Fruit fly (Drosophila melanogaster): Measurements from ENCODE around the gene TTLL4B.
A peak's percentile ranks its signal among the peaks of the same experiment; 100 is the strongest.

The TTLL4B gene

dm6 chr2L:3862437-3863041 lies at the start of gene TTLL4B:
Gene TTLL4B, plus strand, starts transcription at chr2L:3862668.
- TF ChIP-seq esn (GFP tag; optimal IDR thresholded peaks at IDR 0.05) (peak; percentile 24), CG9139 (GFP tag; optimal IDR thresholded peaks at IDR 0.05) (no peak), net (GFP tag; optimal IDR thresholded peaks at IDR 0.05) (no peak), CG6276 (GFP tag; optimal IDR thresholded peaks at IDR 0.05) (peak; percentile 98), Sox14 (GFP tag; optimal IDR thresholded peaks at IDR 0.05) (no peak)

DNA sequence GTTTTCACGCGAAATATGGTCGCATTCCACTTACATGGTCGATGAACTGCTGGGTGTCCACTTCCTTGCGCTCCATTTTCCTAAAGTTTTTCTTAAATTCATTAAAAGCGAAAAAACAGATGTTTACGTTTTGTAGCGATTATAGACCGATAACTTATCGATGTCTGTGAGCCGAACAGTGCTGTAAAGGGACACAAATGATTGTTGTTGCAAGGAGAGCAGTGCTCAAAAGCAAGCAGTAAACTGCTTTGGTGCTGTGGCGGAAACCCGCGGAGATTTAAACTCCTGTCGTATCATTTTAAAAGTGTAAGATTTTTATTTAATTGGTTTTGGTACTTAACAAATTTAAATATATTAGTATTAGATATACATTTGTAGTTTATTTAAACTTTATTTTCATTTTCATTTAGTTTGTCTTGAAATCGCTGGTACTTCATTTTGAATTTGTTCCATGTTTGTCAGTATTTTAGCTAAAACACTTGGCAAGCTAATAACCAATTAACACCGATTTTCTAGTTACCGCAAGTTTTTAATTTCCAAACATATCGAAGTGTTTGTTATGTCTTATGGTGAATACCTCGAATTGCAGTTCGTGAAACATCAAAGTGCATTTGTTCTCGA lies 49.1 kb upstream of the TTLL4B start, which contains the start of gene CG3407:
Gene CG3407, minus strand, starts transcription at position 156 of the 621 bp plus-strand sequence.
- TF ChIP-seq CG16779 (tag; optimal IDR thresholded peaks at IDR 0.05) (no peak), Smox (GFP tag; optimal IDR thresholded peaks at IDR 0.05) (no peak), CG32006 (GFP tag; optimal IDR thresholded peaks at IDR 0.05) (no peak), net (GFP tag; optimal IDR thresholded peaks at IDR 0.05) (no peak), Ets21C (GFP tag; optimal IDR thresholded peaks at IDR 0.05) (no peak), fd59A (GFP tag; optimal IDR thresholded peaks at IDR 0.05) (peak; percentile 19), fkh (GFP tag; optimal IDR thresholded peaks at IDR 0.05) (peak; percentile 53), achi (GFP tag; optimal IDR thresholded peaks at IDR 0.05) (no peak), CG10631 (GFP tag; optimal IDR thresholded peaks at IDR 0.05) (no peak), CG9139 (GFP tag; optimal IDR thresholded peaks at IDR 0.05) (no peak), fd85E (GFP tag; optimal IDR thresholded peaks at IDR 0.05) (no peak), lz (GFP tag; optimal IDR thresholded peaks at IDR 0.05) (peak; percentile 16), CG6276 (GFP tag; optimal IDR thresholded peaks at IDR 0.05) (no peak), CG31627 (GFP tag; optimal IDR thresholded peaks at IDR 0.05) (peak; percentile 33), CG3032 (tag; optimal IDR thresholded peaks at IDR 0.05) (no peak), cyc (GFP tag; optimal IDR thresholded peaks at IDR 0.05) (peak; percentile 24), esn (GFP tag; optimal IDR thresholded peaks at IDR 0.05) (peak; percentile 53)

dm6 chr2L:3814163-3814562 lies 48.3 kb upstream of the TTLL4B start:
- TF ChIP-seq CG11902 (GFP tag; optimal IDR thresholded peaks at IDR 0.05) (no peak), net (GFP tag; optimal IDR thresholded peaks at IDR 0.05) (no peak), cyc (GFP tag; optimal IDR thresholded peaks at IDR 0.05) (no peak)

dm6 chr2L:3818903-3819302 lies 43.6 kb upstream of the TTLL4B start:
- TF ChIP-seq salr (GFP tag; optimal IDR thresholded peaks at IDR 0.05) (no peak), CG8119 (GFP tag; IDR thresholded peaks at IDR 0.05) (no peak), fd59A (GFP tag; optimal IDR thresholded peaks at IDR 0.05) (no peak), CG11762 (GFP tag; optimal IDR thresholded peaks at IDR 0.05; ENCODE audit: insufficient read depth) (no peak), acj6 (GFP tag; optimal IDR thresholded peaks at IDR 0.05) (no peak), spab (GFP tag; optimal IDR thresholded peaks at IDR 0.05) (no peak), CG6792 (GFP tag; optimal IDR thresholded peaks at IDR 0.05) (no peak), fd85E (GFP tag; optimal IDR thresholded peaks at IDR 0.05) (no peak), CG9139 (GFP tag; optimal IDR thresholded peaks at IDR 0.05) (no peak), CG16779 (tag; optimal IDR thresholded peaks at IDR 0.05) (no peak), Eip93F (GFP tag; optimal IDR thresholded peaks at IDR 0.05) (no peak), CG34406 (GFP tag; optimal IDR thresholded peaks at IDR 0.05) (no peak), CG31627 (GFP tag; optimal IDR thresholded peaks at IDR 0.05) (no peak), CG1621 (tag; optimal IDR thresholded peaks at IDR 0.05) (no peak), CG4318 (GFP tag; optimal IDR thresholded peaks at IDR 0.05) (no peak), Blimp-1 (GFP tag; optimal IDR thresholded peaks at IDR 0.05) (no peak)

DNA sequence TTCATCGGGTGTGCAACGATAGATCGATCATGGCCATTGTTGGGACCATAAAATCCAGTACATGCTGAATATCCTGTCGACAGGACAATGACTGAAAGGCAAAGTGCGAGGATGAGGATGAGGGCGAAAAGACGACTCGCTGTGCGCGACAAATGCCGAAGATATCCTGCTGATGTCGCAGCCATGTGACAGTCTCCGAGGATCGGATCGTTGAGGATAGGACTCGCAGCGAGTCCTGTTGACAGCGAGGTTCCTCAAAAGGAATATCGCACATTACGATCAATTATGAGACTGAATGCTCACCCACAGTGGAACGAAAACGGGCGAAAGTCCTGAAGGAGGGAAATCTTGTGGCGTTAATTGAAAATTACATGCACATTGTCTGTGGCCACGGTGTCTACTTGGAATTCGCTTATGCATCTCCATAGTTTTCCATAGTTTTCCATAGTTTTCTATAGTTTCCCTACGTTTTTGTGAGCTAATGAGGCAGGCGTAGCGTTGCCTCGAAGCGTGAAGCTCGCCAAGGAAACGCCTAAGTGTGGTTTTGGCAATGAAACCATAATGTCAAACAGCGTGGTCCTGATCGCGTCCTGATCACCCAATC lies 39.9 kb upstream of the TTLL4B start:
- TF ChIP-seq dsx (GFP tag; optimal IDR thresholded peaks at IDR 0.05; ENCODE audit: poor library complexity, severe bottlenecking) = no peak
- TF ChIP-seq Sox15 (GFP tag; optimal IDR thresholded peaks at IDR 0.05) = no peak
- no peak for TF ChIP-seq CG10631 (GFP tag; optimal IDR thresholded peaks at IDR 0.05)
